Fruit fly (Drosophila melanogaster) whole organism, embryonic: ENCODE results near the gene Cerk.

Experiments
- Bteb2 ChIP-seq: fragments of 200-800 bp; sonication (Bioruptor generic); optimal IDR thresholded peaks from 2 replicates; lab custom pipeline; 2016; ENCODE audit warnings: missing biosample characterization, missing genetic modification characterization
- CG10959 ChIP-seq: fragments of 200-800 bp; sonication (Bioruptor generic); IDR thresholded peaks from 2 replicates; pipeline ENCODE4 v1.3.6; 2022; ENCODE audit warnings: missing biosample characterization, missing genetic modification characterization
- CG11093 ChIP-seq: fragments of 200-800 bp; sonication (Bioruptor generic); IDR thresholded peaks from 3 replicates; pipeline ENCODE4 v1.3.6; 2022; ENCODE audit warnings: missing biosample characterization, missing genetic modification characterization
- CG11247 ChIP-seq: fragments of 200-800 bp; sonication (Bioruptor generic); IDR thresholded peaks from 2 replicates; pipeline ENCODE4 v1.3.6; 2022; ENCODE audit warnings: missing biosample characterization, missing genetic modification characterization
- CG12104 ChIP-seq: fragments of 200-800 bp; sonication (Bioruptor generic); optimal IDR thresholded peaks from 3 replicates; lab custom pipeline; 2016; ENCODE audit warnings: missing biosample characterization, missing genetic modification characterization
- CG12155 ChIP-seq: fragments of 200-800 bp; sonication (Bioruptor generic); optimal IDR thresholded peaks from 3 replicates; lab custom pipeline; 2016; ENCODE audit warnings: missing biosample characterization, missing genetic modification characterization
- CG15479 ChIP-seq: fragments of 200-800 bp; sonication (Bioruptor generic); optimal IDR thresholded peaks from 3 replicates; lab custom pipeline; 2019; ENCODE audit warnings: missing biosample characterization, mild to moderate bottlenecking, missing genetic modification characterization, moderate library complexity
- CG15601 ChIP-seq: fragments of 200-800 bp; sonication (Bioruptor generic); optimal IDR thresholded peaks from 3 replicates; lab custom pipeline; 2019; ENCODE audit warnings: missing biosample characterization, mild to moderate bottlenecking, missing genetic modification characterization, moderate library complexity
- CG17568 ChIP-seq: fragments of 200-800 bp; sonication (Bioruptor generic); optimal IDR thresholded peaks from 2 replicates; lab custom pipeline; 2018; ENCODE audit warnings: missing biosample characterization, mild to moderate bottlenecking, missing genetic modification characterization, moderate library complexity
- CG18011 ChIP-seq: fragments of 200-800 bp; sonication (Bioruptor generic); optimal IDR thresholded peaks from 2 replicates; lab custom pipeline; 2017; ENCODE audit warnings: missing biosample characterization, missing genetic modification characterization, mild to moderate bottlenecking, moderate library complexity, missing genotype
- CG18619 ChIP-seq: fragments of 200-800 bp; sonication (Bioruptor generic); optimal IDR thresholded peaks from 3 replicates; lab custom pipeline; 2017; ENCODE audit warnings: missing biosample characterization, mild to moderate bottlenecking, missing genetic modification characterization
- CG2120 ChIP-seq: fragments of 200-800 bp; sonication (Bioruptor generic); optimal IDR thresholded peaks from 3 replicates; lab custom pipeline; 2016; ENCODE audit warnings: missing biosample characterization, missing genetic modification characterization
- CG2129 ChIP-seq: fragments of 200-800 bp; sonication (Bioruptor generic); IDR thresholded peaks from 2 replicates; pipeline ENCODE4 v1.3.6; 2022; ENCODE audit warnings: missing biosample characterization, missing genetic modification characterization; ENCODE audit not compliant: partially characterized antibody
- CG3065 ChIP-seq: fragments of 200-800 bp; sonication (Bioruptor generic); optimal IDR thresholded peaks from 2 replicates; lab custom pipeline; 2016; ENCODE audit warnings: missing biosample characterization, missing genetic modification characterization
- CG32772 ChIP-seq: fragments of 200-800 bp; sonication (Bioruptor generic); IDR thresholded peaks from 2 replicates; pipeline ENCODE4 v1.3.6; 2022; ENCODE audit warnings: missing biosample characterization, missing genetic modification characterization
- CG4617 ChIP-seq: fragments of 200-800 bp; sonication (Bioruptor generic); optimal IDR thresholded peaks from 3 replicates; lab custom pipeline; 2016; ENCODE audit warnings: missing biosample characterization, missing genetic modification characterization, borderline replicate concordance
- CG6654 ChIP-seq: fragments of 200-800 bp; sonication (Bioruptor generic); optimal IDR thresholded peaks from 2 replicates; lab custom pipeline; 2017; ENCODE audit warnings: missing biosample characterization, mild to moderate bottlenecking, missing genetic modification characterization
- CG6683 ChIP-seq: fragments of 200-800 bp; sonication (Bioruptor generic); optimal IDR thresholded peaks from 2 replicates; lab custom pipeline; 2017; ENCODE audit warnings: missing biosample characterization, mild to moderate bottlenecking, missing genetic modification characterization, missing genetic modification reagents
- CG6791 ChIP-seq: fragments of 200-800 bp; sonication (Bioruptor generic); IDR thresholded peaks from 3 replicates; pipeline ENCODE4 v1.3.6; 2022; ENCODE audit warnings: missing biosample characterization, missing genetic modification characterization; ENCODE audit not compliant: partially characterized antibody
- CG7357 ChIP-seq: fragments of 200-800 bp; sonication (Bioruptor generic); IDR thresholded peaks from 3 replicates; pipeline ENCODE4 v1.3.6; 2022; ENCODE audit warnings: missing biosample characterization, missing genetic modification characterization
- CG9215 ChIP-seq: fragments of 200-800 bp; sonication (Bioruptor generic); IDR thresholded peaks from 2 replicates; pipeline ENCODE4 v1.3.6; 2022; ENCODE audit warnings: missing biosample characterization, missing genetic modification characterization
- D19A ChIP-seq: fragments of 200-800 bp; optimal IDR thresholded peaks from 3 replicates; lab custom pipeline; 2019; ENCODE audit warnings: missing biosample characterization, mild to moderate bottlenecking, missing genetic modification characterization, moderate library complexity
- Dref ChIP-seq: fragments of 200-800 bp; sonication (Bioruptor generic); IDR thresholded peaks from 2 replicates; pipeline ENCODE4 v1.3.6; 2022; ENCODE audit warnings: missing biosample characterization, missing genetic modification characterization
- Hr78 ChIP-seq, 2 experiments: fragments of 200-800 bp in 1 of 2; fragments of >200 bp in 1 of 2; sonication (Bioruptor generic) in 1 of 2; optimal IDR thresholded peaks; 2 replicates each; lab custom pipeline; 2017 to 2019; ENCODE audit warnings: missing biosample characterization in 2 of 2, missing genetic modification characterization in 2 of 2, mild to moderate bottlenecking in 1 of 2, moderate library complexity in 1 of 2
- Six4 ChIP-seq: fragments of 200-800 bp; sonication (Bioruptor generic); optimal IDR thresholded peaks from 2 replicates; lab custom pipeline; 2016; ENCODE audit warnings: missing biosample characterization, missing genetic modification characterization
- Spps ChIP-seq: fragments of 200-800 bp; sonication (Bioruptor generic); optimal IDR thresholded peaks from 2 replicates; lab custom pipeline; 2018; ENCODE audit warnings: missing biosample characterization, mild to moderate bottlenecking, missing genetic modification characterization
- Sry-δ ChIP-seq: fragments of 200-800 bp; sonication (Bioruptor generic); optimal IDR thresholded peaks from 2 replicates; lab custom pipeline; 2016; ENCODE audit warnings: missing biosample characterization, missing genetic modification characterization
- TFAM ChIP-seq: fragments of 200-800 bp; sonication (Bioruptor generic); optimal IDR thresholded peaks from 2 replicates; lab custom pipeline; 2017; ENCODE audit warnings: missing biosample characterization, missing genetic modification characterization, inconsistent platforms
- al ChIP-seq: fragments of 200-800 bp; sonication (Bioruptor generic); IDR thresholded peaks from 2 replicates; pipeline ENCODE4 v1.3.6; 2022; ENCODE audit warnings: missing biosample characterization, missing genetic modification characterization
- cas ChIP-seq: fragments of 200-800 bp; sonication (Bioruptor generic); IDR thresholded peaks from 2 replicates; pipeline ENCODE4 v1.3.6; 2022; ENCODE audit warnings: missing biosample characterization, missing genetic modification characterization
- chm ChIP-seq: fragments of 200-800 bp; sonication (Bioruptor generic); IDR thresholded peaks from 2 replicates; pipeline ENCODE4 v1.3.6; 2022; ENCODE audit warnings: missing biosample characterization, missing genetic modification characterization
- da ChIP-seq: fragments of 200-800 bp; sonication (Bioruptor generic); optimal IDR thresholded peaks from 2 replicates; lab custom pipeline; 2016; ENCODE audit warnings: missing biosample characterization, missing genetic modification characterization
- dati ChIP-seq: fragments of 200-800 bp; sonication (Bioruptor generic); IDR thresholded peaks from 2 replicates; pipeline ENCODE4 v1.3.6; 2022; ENCODE audit warnings: missing biosample characterization, missing genetic modification characterization
- dmrt11E ChIP-seq: fragments of 200-800 bp; sonication (Bioruptor generic); optimal IDR thresholded peaks from 3 replicates; lab custom pipeline; 2018; ENCODE audit warnings: missing biosample characterization, mild to moderate bottlenecking, missing genetic modification characterization, moderate library complexity
- exex ChIP-seq: fragments of 200-800 bp; sonication (Bioruptor generic); optimal IDR thresholded peaks from 4 replicates; lab custom pipeline; 2018; ENCODE audit warnings: missing biosample characterization, mild to moderate bottlenecking, missing genetic modification characterization, moderate library complexity
- fd64A ChIP-seq: fragments of 200-800 bp; sonication (Bioruptor generic); optimal IDR thresholded peaks from 3 replicates; lab custom pipeline; 2018; ENCODE audit warnings: missing biosample characterization, mild to moderate bottlenecking, missing genetic modification characterization
- fru ChIP-seq: fragments of >200 bp; optimal IDR thresholded peaks from 2 replicates; lab custom pipeline; 2017
- her ChIP-seq: fragments of 200-800 bp; sonication (Bioruptor generic); optimal IDR thresholded peaks from 2 replicates; lab custom pipeline; 2016; ENCODE audit warnings: missing biosample characterization, missing genetic modification characterization
- hth ChIP-seq: fragments of >200 bp; optimal IDR thresholded peaks from 2 replicates; lab custom pipeline; 2017; ENCODE audit warnings: inconsistent platforms
- klu ChIP-seq: fragments of 200-800 bp; sonication (Bioruptor generic); IDR thresholded peaks from 2 replicates; pipeline ENCODE4 v1.3.6; 2022; ENCODE audit warnings: missing biosample characterization, missing genetic modification characterization
- otp ChIP-seq: fragments of 200-800 bp; sonication (Bioruptor generic); IDR thresholded peaks from 3 replicates; pipeline ENCODE4, ENCODE4 v1.3.6; 2022; ENCODE audit warnings: missing biosample characterization, missing genetic modification characterization
- pfk ChIP-seq: fragments of 200-800 bp; sonication (Bioruptor generic); optimal IDR thresholded peaks from 2 replicates; lab custom pipeline; 2018; ENCODE audit warnings: missing biosample characterization, mild to moderate bottlenecking, missing genetic modification characterization, moderate library complexity
- prd ChIP-seq, 3 experiments: fragments of >200 bp in 2 of 3; fragments of 200-800 bp in 1 of 3; sonication (Bioruptor generic) in 1 of 3; optimal IDR thresholded peaks in 2 of 3; IDR thresholded peaks in 1 of 3; 2 replicates in 2 of 3; 3 replicates in 1 of 3; pipeline versions ENCODE4 v1.3.6 to Lab custom; 2017 to 2022; ENCODE audit warnings: missing biosample characterization in 1 of 3, missing genetic modification characterization in 1 of 3
- pum ChIP-seq: fragments of 200-800 bp; sonication (Bioruptor generic); optimal IDR thresholded peaks from 2 replicates; lab custom pipeline; 2016; ENCODE audit warnings: missing biosample characterization, missing genetic modification characterization
- slbo ChIP-seq: fragments of 200-800 bp; sonication (Bioruptor generic); IDR thresholded peaks from 2 replicates; pipeline ENCODE4 v1.3.6; 2022; ENCODE audit warnings: missing biosample characterization, missing genetic modification characterization
- slou ChIP-seq: fragments of 200-800 bp; sonication (Bioruptor generic); optimal IDR thresholded peaks from 3 replicates; lab custom pipeline; 2016; ENCODE audit warnings: missing biosample characterization, missing genetic modification characterization
- sr ChIP-seq: fragments of 200-800 bp; sonication (Bioruptor generic); IDR thresholded peaks from 3 replicates; pipeline ENCODE4 v1.3.6; 2022; ENCODE audit warnings: missing biosample characterization, missing genetic modification characterization
- sug ChIP-seq: fragments of 200-800 bp; optimal IDR thresholded peaks from 2 replicates; lab custom pipeline; 2019; ENCODE audit warnings: missing biosample characterization, mild to moderate bottlenecking, missing genetic modification characterization, moderate library complexity
- toy ChIP-seq: fragments of 200-800 bp; sonication (Bioruptor generic); IDR thresholded peaks from 2 replicates; pipeline ENCODE4 v1.3.6; 2022; ENCODE audit warnings: missing biosample characterization, missing genetic modification characterization
- usp ChIP-seq: fragments of >200 bp; optimal IDR thresholded peaks from 2 replicates; lab custom pipeline; 2017; ENCODE audit warnings: missing biosample characterization, missing genetic modification characterization
- zen2 ChIP-seq: fragments of 200-800 bp; sonication (Bioruptor generic); IDR thresholded peaks from 3 replicates; pipeline ENCODE4 v1.3.6; 2022; ENCODE audit warnings: missing biosample characterization, missing genetic modification characterization; ENCODE audit not compliant: partially characterized antibody

The Cerk gene

dm6 chr3R:5393742-5394391 is 25.8 kb upstream of the Cerk start, which contains the start of gene CG1172 (continued):
- no peak for TF ChIP-seq hth (lab: Kevin White, UChicago)
- no peak for TF ChIP-seq CG6654 (GFP tag; lab: Kevin White, UChicago)
- TF ChIP-seq Sry-δ (GFP tag; lab: Kevin White, UChicago): peak; percentile 70
- no peak for TF ChIP-seq cas (GFP tag; lab: Robert Waterston, UW)
- peak; percentile 19 for TF ChIP-seq dmrt11E
- peak in 1 of 2 experiments; percentile 72 for TF ChIP-seq Hr78 (GFP tag; optimal IDR thresholded peaks at IDR 0.05; lab: Kevin White, UChicago)
- TF ChIP-seq usp (GFP tag; lab: Kevin White, UChicago): no peak
- no peak for TF ChIP-seq Bteb2
- TF ChIP-seq otp (GFP tag; lab: Robert Waterston, UW): no peak
- TF ChIP-seq CG15479 (GFP tag; lab: Kevin White, UChicago): no peak
- TF ChIP-seq sr (GFP tag; lab: Robert Waterston, UW): no peak
- TF ChIP-seq CG7357 (GFP tag; lab: Robert Waterston, UW): no peak
- no peak for TF ChIP-seq slou (GFP tag; lab: Kevin White, UChicago)
- peak; percentile 37; the same call in 1 of the 2 replicates for TF ChIP-seq CG2129 (GFP tag; lab: Robert Waterston, UW)
- TF ChIP-seq CG2120 (GFP tag; lab: Kevin White, UChicago): no peak
- TF ChIP-seq da (GFP tag; lab: Kevin White, UChicago): no peak
- TF ChIP-seq fd64A (GFP tag; lab: Kevin White, UChicago): no peak
- TF ChIP-seq CG6791 (GFP tag; lab: Robert Waterston, UW): peak; percentile 74
- TF ChIP-seq prd (optimal IDR thresholded peaks at IDR 0.05; lab: Kevin White, UChicago): no peak
- no peak for TF ChIP-seq prd (GFP tag; IDR thresholded peaks at IDR 0.05; lab: Robert Waterston, UW)
- TF ChIP-seq her: no peak
- no peak for TF ChIP-seq CG18619 (GFP tag; lab: Kevin White, UChicago)
- TF ChIP-seq exex (tag; lab: Kevin White, UChicago): no peak
- TF ChIP-seq pfk: no peak
- no peak for TF ChIP-seq CG12104
- no peak for TF ChIP-seq fru (lab: Kevin White, UChicago)
- TF ChIP-seq klu (GFP tag; lab: Robert Waterston, UW): no peak
- TF ChIP-seq CG15601 (tag; lab: Kevin White, UChicago): peak; percentile 41
- no peak for TF ChIP-seq pum
- TF ChIP-seq Spps (tag; lab: Kevin White, UChicago): no peak
- no peak for TF ChIP-seq CG3065 (GFP tag; lab: Kevin White, UChicago)
- peak; percentile 75 for TF ChIP-seq Dref (GFP tag; lab: Robert Waterston, UW)
- TF ChIP-seq al (GFP tag; lab: Robert Waterston, UW): no peak
- peak; percentile 25 for TF ChIP-seq sug (tag; lab: Kevin White, UChicago)
- no peak for TF ChIP-seq CG17568 (GFP tag; lab: Kevin White, UChicago)
- TF ChIP-seq zen2: peak; percentile 60; the same call in 2 of the 3 replicates
- no peak for TF ChIP-seq CG9215 (GFP tag; lab: Robert Waterston, UW)
- TF ChIP-seq toy: no peak
- no peak for TF ChIP-seq chm
- no peak for TF ChIP-seq Six4 (GFP tag; lab: Kevin White, UChicago)
- TF ChIP-seq CG18011: no peak
- no peak for TF ChIP-seq D19A (tag; lab: Kevin White, UChicago)
- TF ChIP-seq CG11247: no peak
- no peak for TF ChIP-seq CG6683 (GFP tag; lab: Kevin White, UChicago)
- TF ChIP-seq CG10959 (GFP tag; lab: Robert Waterston, UW): no peak
- TF ChIP-seq slbo (GFP tag; lab: Robert Waterston, UW): no peak
- TF ChIP-seq CG11093 (GFP tag; lab: Robert Waterston, UW): no peak
- TF ChIP-seq CG32772 (GFP tag; lab: Robert Waterston, UW): no peak
- no peak for TF ChIP-seq CG12155
- TF ChIP-seq dati (GFP tag; lab: Robert Waterston, UW): no peak
- TF ChIP-seq CG4617 (GFP tag; lab: Kevin White, UChicago): peak; percentile 86
- no peak for TF ChIP-seq TFAM (GFP tag; lab: Kevin White, UChicago)
